Fruit fly (Drosophila melanogaster) whole organism, embryonic: Measurements from ENCODE around the gene CG5021.
A peak's percentile ranks its signal among the peaks of the same experiment; 100 is the strongest.

ENCODE experiments used
- B-H2 ChIP-seq: fragments of 200-800 bp; sonication (Bioruptor generic); optimal IDR thresholded peaks from 2 replicates; lab custom pipeline; 2018; ENCODE audit warnings: missing biosample characterization, mild to moderate bottlenecking, missing genetic modification characterization
- BEAF-32 ChIP-seq: fragments of 200-800 bp; sonication (Bioruptor generic); optimal IDR thresholded peaks from 3 replicates; lab custom pipeline; 2017; ENCODE audit warnings: missing biosample characterization, missing genetic modification characterization, mild to moderate bottlenecking, moderate library complexity, missing genetic modification reagents
- C15 ChIP-seq: fragments of 200-800 bp; sonication (Bioruptor generic); IDR thresholded peaks from 3 replicates; pipeline ENCODE4 v1.3.6; 2022; ENCODE audit warnings: missing biosample characterization, missing genetic modification characterization
- CG10462 ChIP-seq: fragments of 200-800 bp; sonication (Bioruptor generic); optimal IDR thresholded peaks from 2 replicates; lab custom pipeline; 2016; ENCODE audit warnings: missing biosample characterization, missing genetic modification characterization
- CG11247 ChIP-seq: fragments of 200-800 bp; sonication (Bioruptor generic); IDR thresholded peaks from 2 replicates; pipeline ENCODE4 v1.3.6; 2022; ENCODE audit warnings: missing biosample characterization, missing genetic modification characterization
- CG13287 ChIP-seq: fragments of 200-800 bp; sonication (Bioruptor generic); IDR thresholded peaks from 2 replicates; pipeline ENCODE4 v1.3.6; 2022; ENCODE audit warnings: missing biosample characterization, missing genetic modification characterization; ENCODE audit not compliant: partially characterized antibody
- CG15514 ChIP-seq: fragments of 200-800 bp; sonication (Bioruptor generic); optimal IDR thresholded peaks from 3 replicates; lab custom pipeline; 2017; ENCODE audit warnings: missing biosample characterization, missing genetic modification characterization, mild to moderate bottlenecking, moderate library complexity, missing genetic modification reagents
- CG1647 ChIP-seq: fragments of 200-800 bp; sonication (Bioruptor generic); optimal IDR thresholded peaks from 3 replicates; lab custom pipeline; 2016; ENCODE audit warnings: missing biosample characterization, missing genetic modification characterization
- CG18764 ChIP-seq: fragments of 200-800 bp; sonication (Bioruptor generic); optimal IDR thresholded peaks from 3 replicates; lab custom pipeline; 2016; ENCODE audit warnings: missing biosample characterization, missing genetic modification characterization
- CG2116 ChIP-seq: fragments of 200-800 bp; sonication (Bioruptor generic); optimal IDR thresholded peaks from 3 replicates; lab custom pipeline; 2018; ENCODE audit warnings: missing biosample characterization, mild to moderate bottlenecking, missing genetic modification characterization
- CG2120 ChIP-seq: fragments of 200-800 bp; sonication (Bioruptor generic); optimal IDR thresholded peaks from 3 replicates; lab custom pipeline; 2016; ENCODE audit warnings: missing biosample characterization, missing genetic modification characterization
- CG2678 ChIP-seq: fragments of 200-800 bp; sonication (Bioruptor generic); optimal IDR thresholded peaks from 3 replicates; lab custom pipeline; 2019; ENCODE audit warnings: missing biosample characterization, mild to moderate bottlenecking, missing genetic modification characterization, moderate library complexity
- CG4617 ChIP-seq: fragments of 200-800 bp; sonication (Bioruptor generic); optimal IDR thresholded peaks from 3 replicates; lab custom pipeline; 2016; ENCODE audit warnings: missing biosample characterization, missing genetic modification characterization, borderline replicate concordance
- CG7786 ChIP-seq: fragments of 200-800 bp; sonication (Bioruptor generic); optimal IDR thresholded peaks from 2 replicates; lab custom pipeline; 2016; ENCODE audit warnings: missing biosample characterization, missing genetic modification characterization
- CG7987 ChIP-seq: fragments of 200-800 bp; sonication (Bioruptor generic); optimal IDR thresholded peaks from 2 replicates; lab custom pipeline; 2018; ENCODE audit warnings: missing biosample characterization, mild to moderate bottlenecking, missing genetic modification characterization, moderate library complexity
- CTCF ChIP-seq: fragments of 200-800 bp; sonication (Bioruptor generic); optimal IDR thresholded peaks from 2 replicates; lab custom pipeline; 2017; ENCODE audit warnings: missing biosample characterization, mild to moderate bottlenecking, missing genetic modification characterization, moderate library complexity
- Dp ChIP-seq: fragments of 200-800 bp; sonication (Bioruptor generic); optimal IDR thresholded peaks from 2 replicates; lab custom pipeline; 2018; ENCODE audit warnings: missing biosample characterization, mild to moderate bottlenecking, missing genetic modification characterization, moderate library complexity
- Dref ChIP-seq: fragments of 200-800 bp; sonication (Bioruptor generic); IDR thresholded peaks from 2 replicates; pipeline ENCODE4 v1.3.6; 2022; ENCODE audit warnings: missing biosample characterization, missing genetic modification characterization
- Ets65A ChIP-seq: fragments of 200-800 bp; sonication (Bioruptor generic); peaks from one replicate; lab custom pipeline; 2016; ENCODE audit warnings: missing biosample characterization, missing genetic modification characterization
- Ets97D ChIP-seq: fragments of 200-800 bp; sonication (Bioruptor generic); optimal IDR thresholded peaks from 3 replicates; lab custom pipeline; 2016; ENCODE audit warnings: missing biosample characterization, missing genetic modification characterization
- Fer1 ChIP-seq: fragments of 200-800 bp; sonication (Bioruptor generic); optimal IDR thresholded peaks from 2 replicates; lab custom pipeline; 2017; ENCODE audit warnings: missing biosample characterization, mild to moderate bottlenecking, missing genetic modification characterization
- Fer3 ChIP-seq: fragments of 200-800 bp; sonication (Bioruptor generic); optimal IDR thresholded peaks from 2 replicates; lab custom pipeline; 2018; ENCODE audit warnings: missing biosample characterization, mild to moderate bottlenecking, missing genetic modification characterization, moderate library complexity
- HmgZ ChIP-seq: fragments of 200-800 bp; sonication (Bioruptor generic); optimal IDR thresholded peaks from 2 replicates; lab custom pipeline; 2018; ENCODE audit warnings: missing biosample characterization, mild to moderate bottlenecking, missing genetic modification characterization
- Hsf ChIP-seq: fragments of 200-800 bp; sonication (Bioruptor generic); optimal IDR thresholded peaks from 3 replicates; lab custom pipeline; 2016; ENCODE audit warnings: missing biosample characterization, missing genetic modification characterization
- Med ChIP-seq: fragments of 200-800 bp; sonication (Bioruptor generic); peaks from one replicate; lab custom pipeline; 2016; ENCODE audit warnings: missing biosample characterization, missing genetic modification characterization, mild to moderate bottlenecking, inconsistent platforms, moderate library complexity
- Myb ChIP-seq: fragments of 200-800 bp; sonication (Bioruptor generic); optimal IDR thresholded peaks from 2 replicates; lab custom pipeline; 2016; ENCODE audit warnings: missing biosample characterization, missing genetic modification characterization
- NC2β ChIP-seq: fragments of 200-800 bp; sonication (Bioruptor generic); optimal IDR thresholded peaks from 2 replicates; lab custom pipeline; 2016; ENCODE audit warnings: missing biosample characterization, missing genetic modification characterization
- Pdp1 ChIP-seq, 2 experiments: fragments of 200-800 bp; sonication (Bioruptor generic); optimal IDR thresholded peaks; 3 replicates each; lab custom pipeline; 2016; ENCODE audit warnings: missing biosample characterization in 2 of 2, missing genetic modification characterization in 2 of 2, mild to moderate bottlenecking in 1 of 2, moderate library complexity in 1 of 2
- Scr ChIP-seq: fragments of 200-800 bp; sonication (Bioruptor generic); IDR thresholded peaks from 2 replicates; pipeline ENCODE4 v1.3.6; 2022; ENCODE audit warnings: missing biosample characterization, missing genetic modification characterization; ENCODE audit not compliant: partially characterized antibody
- Sin3A ChIP-seq: fragments of >200 bp; optimal IDR thresholded peaks from 2 replicates; lab custom pipeline; 2018
- ap ChIP-seq: fragments of 200-800 bp; sonication (Bioruptor generic); IDR thresholded peaks from 2 replicates; pipeline ENCODE4 v1.3.6; 2022; ENCODE audit warnings: missing biosample characterization, missing genetic modification characterization
- chinmo ChIP-seq: fragments of 200-800 bp; sonication (Bioruptor generic); IDR thresholded peaks from 4 replicates; pipeline ENCODE4 v1.3.6; 2022; ENCODE audit warnings: missing biosample characterization, missing genetic modification characterization; ENCODE audit not compliant: partially characterized antibody
- ci ChIP-seq: fragments of 200-800 bp; sonication (Bioruptor generic); IDR thresholded peaks from 3 replicates; pipeline ENCODE4 v1.3.6; 2022; ENCODE audit warnings: missing biosample characterization, missing genetic modification characterization
- crp ChIP-seq, 2 experiments: fragments of 200-800 bp; sonication (Bioruptor generic); optimal IDR thresholded peaks; 2 replicates in 1 of 2; 3 replicates in 1 of 2; lab custom pipeline; 2017; ENCODE audit warnings: missing biosample characterization in 2 of 2, missing genetic modification characterization in 2 of 2, mild to moderate bottlenecking in 1 of 2, moderate library complexity in 1 of 2
- fd3F ChIP-seq: fragments of 200-800 bp; sonication (Bioruptor generic); optimal IDR thresholded peaks from 2 replicates; lab custom pipeline; 2018; ENCODE audit warnings: missing biosample characterization, mild to moderate bottlenecking, missing genetic modification characterization, moderate library complexity
- gfzf ChIP-seq: fragments of 200-800 bp; sonication (Bioruptor generic); optimal IDR thresholded peaks from 2 replicates; lab custom pipeline; 2016; ENCODE audit warnings: missing biosample characterization, mild to moderate bottlenecking, missing genetic modification characterization, moderate library complexity
- gsb-n ChIP-seq: fragments of 200-800 bp; sonication (Bioruptor generic); optimal IDR thresholded peaks from 3 replicates; lab custom pipeline; 2018; ENCODE audit warnings: missing biosample characterization, mild to moderate bottlenecking, missing genetic modification characterization
- jigr1 ChIP-seq: fragments of 200-800 bp; sonication (Bioruptor generic); IDR thresholded peaks from 3 replicates; pipeline ENCODE4 v1.3.6; 2022; ENCODE audit warnings: missing biosample characterization, missing genetic modification characterization
- luna ChIP-seq: fragments of 200-800 bp; sonication (Bioruptor generic); optimal IDR thresholded peaks from 2 replicates; lab custom pipeline; 2016; ENCODE audit warnings: missing biosample characterization, missing genetic modification characterization
- nom ChIP-seq: fragments of 200-800 bp; sonication (Bioruptor generic); optimal IDR thresholded peaks from 2 replicates; lab custom pipeline; 2017; ENCODE audit warnings: missing biosample characterization, missing genetic modification characterization, mild to moderate bottlenecking, moderate library complexity, missing genetic modification reagents
- psq ChIP-seq: fragments of 200-800 bp; sonication (Bioruptor generic); optimal IDR thresholded peaks from 2 replicates; lab custom pipeline; 2017; ENCODE audit warnings: missing biosample characterization, missing genetic modification characterization
- repo ChIP-seq: fragments of 200-800 bp; sonication (Bioruptor generic); optimal IDR thresholded peaks from 2 replicates; lab custom pipeline; 2016; ENCODE audit warnings: missing biosample characterization, missing genetic modification characterization
- row ChIP-seq: fragments of 200-800 bp; sonication (Bioruptor generic); IDR thresholded peaks from 3 replicates; pipeline ENCODE4 v1.3.6; 2022; ENCODE audit warnings: missing biosample characterization, missing genetic modification characterization
- schlank ChIP-seq: fragments of 200-800 bp; sonication (Bioruptor generic); optimal IDR thresholded peaks from 2 replicates; lab custom pipeline; 2018; ENCODE audit warnings: missing biosample characterization, mild to moderate bottlenecking, missing genetic modification characterization
- seq ChIP-seq: fragments of 200-800 bp; sonication (Bioruptor generic); IDR thresholded peaks from 2 replicates; pipeline ENCODE4 v1.3.6; 2022; ENCODE audit warnings: missing biosample characterization, missing genetic modification characterization
- stwl ChIP-seq: fragments of 200-800 bp; sonication (Bioruptor generic); optimal IDR thresholded peaks from 3 replicates; lab custom pipeline; 2018; ENCODE audit warnings: missing biosample characterization, mild to moderate bottlenecking, missing genetic modification characterization, moderate library complexity
- sug ChIP-seq: fragments of 200-800 bp; optimal IDR thresholded peaks from 2 replicates; lab custom pipeline; 2019; ENCODE audit warnings: missing biosample characterization, mild to moderate bottlenecking, missing genetic modification characterization, moderate library complexity
- tgo ChIP-seq: fragments of 200-800 bp; sonication (Bioruptor generic); IDR thresholded peaks from 3 replicates; pipeline ENCODE4 v1.3.6; 2022; ENCODE audit warnings: missing biosample characterization, missing genetic modification characterization
- vvl ChIP-seq: fragments of 200-800 bp; sonication (Bioruptor generic); IDR thresholded peaks from 2 replicates; pipeline ENCODE4 v1.3.6; 2022; ENCODE audit warnings: missing biosample characterization, missing genetic modification characterization

Gene CG5021

DNA sequence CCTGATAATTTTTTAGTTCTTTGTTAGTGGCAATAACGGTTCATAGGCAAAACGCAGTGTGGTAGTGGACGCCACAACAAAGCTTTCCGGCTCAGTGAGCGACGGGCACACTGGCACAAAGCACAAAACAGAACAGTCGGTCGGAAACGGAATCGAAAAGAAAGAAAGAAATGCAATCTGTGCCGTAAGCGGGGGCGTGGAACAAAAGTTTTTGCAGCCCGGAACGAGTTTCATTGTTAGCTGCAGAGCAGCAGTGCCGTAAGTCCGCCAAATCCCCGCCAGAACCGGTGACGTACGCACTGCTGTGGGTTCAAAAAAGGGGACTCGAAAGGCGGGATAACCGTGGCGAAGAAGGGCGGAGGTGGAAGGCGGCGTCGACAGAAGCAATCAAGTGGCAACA is 1.8 kb downstream of the CG5021 start, which contains the start of gene CG5026 (continued):
- TF ChIP-seq NC2β, result peak; percentile 11
- no peak for TF ChIP-seq Sin3A (lab: Kevin White, UChicago)
- TF ChIP-seq crp (GFP tag; optimal IDR thresholded peaks at IDR 0.05; lab: Kevin White, UChicago), result peak in 1 of 2 experiments; percentile 7
- TF ChIP-seq CG18764 (GFP tag; lab: Kevin White, UChicago), result no peak
- TF ChIP-seq CG2120 (GFP tag; lab: Kevin White, UChicago), result no peak
- no peak for TF ChIP-seq CG2678 (tag; lab: Kevin White, UChicago)
- TF ChIP-seq schlank (tag; lab: Kevin White, UChicago), result no peak
- TF ChIP-seq nom, result peak; percentile 6
- no peak for TF ChIP-seq seq (GFP tag; lab: Robert Waterston, UW)
- TF ChIP-seq CG13287 (GFP tag; lab: Robert Waterston, UW), result peak; percentile 53
- peak; percentile 63; the same call in 2 of the 3 replicates for TF ChIP-seq ci (GFP tag; lab: Robert Waterston, UW)
- no peak for TF ChIP-seq luna
- no peak for TF ChIP-seq CG7786 (GFP tag; lab: Kevin White, UChicago)
- TF ChIP-seq Fer1 (GFP tag; lab: Kevin White, UChicago), result peak; percentile 41
- peak; percentile 34; the same call in 1 of the 3 replicates for TF ChIP-seq row (GFP tag; lab: Robert Waterston, UW)
- TF ChIP-seq CG4617 (GFP tag; lab: Kevin White, UChicago), result peak; percentile 35
- peak; percentile 44 for TF ChIP-seq sug (tag; lab: Kevin White, UChicago)
- peak; percentile 24 for TF ChIP-seq Scr (GFP tag; lab: Robert Waterston, UW)
- TF ChIP-seq psq (GFP tag; lab: Kevin White, UChicago), result peak; percentile 52
- TF ChIP-seq Dp (GFP tag; lab: Kevin White, UChicago), result peak; percentile 65
- peak; percentile 34 for TF ChIP-seq Dref (GFP tag; lab: Robert Waterston, UW)
- peak; percentile 87 for TF ChIP-seq Ets65A (GFP tag; lab: Kevin White, UChicago)
- no peak for TF ChIP-seq C15 (GFP tag; lab: Robert Waterston, UW)
- TF ChIP-seq CTCF (GFP tag; lab: Kevin White, UChicago), result peak; percentile 13
- no peak for TF ChIP-seq jigr1
- no peak for TF ChIP-seq Fer3
- TF ChIP-seq gsb-n (tag; lab: Kevin White, UChicago), result no peak
- TF ChIP-seq chinmo, result 0 out of 4 replicates have a peak, but pooled peaks have one; percentile 25
- peak; percentile 83 for TF ChIP-seq gfzf (GFP tag; lab: Kevin White, UChicago)
- TF ChIP-seq Pdp1 (GFP tag; optimal IDR thresholded peaks at IDR 0.05; lab: Kevin White, UChicago), result peak in 1 of 2 experiments; percentile 38
- TF ChIP-seq stwl (tag; lab: Kevin White, UChicago), result peak; percentile 23
- no peak for TF ChIP-seq CG1647
- TF ChIP-seq fd3F (GFP tag; lab: Kevin White, UChicago), result no peak
- peak; percentile 81 for TF ChIP-seq Myb
- no peak for TF ChIP-seq CG11247
- 0 out of 2 replicates have a peak, but pooled peaks have one; percentile 19 for TF ChIP-seq vvl (GFP tag; lab: Robert Waterston, UW)
- TF ChIP-seq HmgZ, result peak; percentile 47
- TF ChIP-seq repo, result no peak
- peak; percentile 21 for TF ChIP-seq BEAF-32 (GFP tag; lab: Kevin White, UChicago)
- no peak for TF ChIP-seq ap (GFP tag; lab: Robert Waterston, UW)
- peak; percentile 87 for TF ChIP-seq CG15514 (GFP tag; lab: Kevin White, UChicago)
- TF ChIP-seq tgo (GFP tag; lab: Robert Waterston, UW), result no peak
- TF ChIP-seq CG7987 (GFP tag; lab: Kevin White, UChicago), result peak; percentile 12
- peak; percentile 81 for TF ChIP-seq Med
- peak; percentile 22 for TF ChIP-seq CG2116
- peak; percentile 32 for TF ChIP-seq CG10462
- peak; percentile 17 for TF ChIP-seq B-H2 (GFP tag; lab: Kevin White, UChicago)
- TF ChIP-seq Ets97D (GFP tag; lab: Kevin White, UChicago), result peak; percentile 82
- TF ChIP-seq Hsf, result no peak
